Worm (Caenorhabditis elegans) whole organism, L4/young adult: ENCODE measurements around the gene odr-2.

Source experiments
- W03F9.2 ChIP-seq: fragments of 150-350 bp; optimal IDR thresholded peaks from 2 replicates; lab custom pipeline; 2014; ENCODE audit warnings: missing biosample characterization, missing genetic modification characterization
- dao-5 ChIP-seq: sonication (generic microtip); optimal IDR thresholded peaks from 2 replicates; lab custom pipeline; 2016; ENCODE audit warnings: missing genotype, missing genetic modification characterization, moderate library complexity, missing compliant biosample characterization
- him-1 ChIP-seq: sonication (generic microtip); optimal IDR thresholded peaks from 2 replicates; lab custom pipeline; 2016; ENCODE audit warnings: missing genotype, missing genetic modification reagents, missing genetic modification characterization, missing compliant biosample characterization

odr-2 gene

ce11 chrV:7084612-7085139 is 18.7 kb upstream of the odr-2 start, which contains the start of gene mys-1:
mys-1 (minus strand) TSS chrV:7084662.
- TF ChIP-seq him-1 (tag; lab: Kevin White, UChicago) = peak; percentile 0
- TF ChIP-seq dao-5 = no peak
- peak; percentile 55 for TF ChIP-seq W03F9.2 (tag; lab: Kevin White, UChicago)

- TF ChIP-seq W03F9.2 (tag; lab: Kevin White, UChicago) = no peak
- TF ChIP-seq him-1 (tag; lab: Kevin White, UChicago) = no peak
- TF ChIP-seq dao-5 = no peak
Measured at ce11 chrV:7085518-7086104, 17.7 kb upstream of the odr-2 start, which contains the start of gene VC5.2. VC5.2 (plus strand) TSS chrV:7085956.

- TF ChIP-seq him-1 (tag; lab: Kevin White, UChicago) (no peak), W03F9.2 (tag; lab: Kevin White, UChicago) (no peak), dao-5 (no peak)
Measured at ce11 chrV:7087340-7087739, 16.0 kb upstream of the odr-2 start.

ce11 chrV:7089217-7089616 is 14.1 kb upstream of the odr-2 start:
- TF ChIP-seq W03F9.2 (tag; lab: Kevin White, UChicago) = peak; percentile 7
- TF ChIP-seq dao-5 = no peak

- TF ChIP-seq dao-5 = no peak
Measured at ce11 chrV:7091287-7091686, 12.1 kb upstream of the odr-2 start, which contains the start of gene nhr-286. nhr-286 (minus strand) TSS chrV:7091610.

- peak; percentile 42 for TF ChIP-seq W03F9.2 (tag; lab: Kevin White, UChicago)
- no peak for TF ChIP-seq him-1 (tag; lab: Kevin White, UChicago)
Measured at ce11 chrV:7093720-7094401, 9.5 kb upstream of the odr-2 start, which contains the start of gene nhr-135. nhr-135 (minus strand) TSS chrV:7093770.

- TF ChIP-seq him-1 (tag; lab: Kevin White, UChicago) = no peak
- no peak for TF ChIP-seq dao-5
- no peak for TF ChIP-seq W03F9.2 (tag; lab: Kevin White, UChicago)
Measured at ce11 chrV:7095254-7095990, 7.9 kb upstream of the odr-2 start.

ce11 chrV:7096129-7096730 is 7.1 kb upstream of the odr-2 start:
- TF ChIP-seq W03F9.2 (tag; lab: Kevin White, UChicago) = no peak

- TF ChIP-seq dao-5 (no peak), W03F9.2 (tag; lab: Kevin White, UChicago) (no peak)
Measured at ce11 chrV:7096811-7097210, 6.5 kb upstream of the odr-2 start.

- no peak for TF ChIP-seq dao-5
- TF ChIP-seq him-1 (tag; lab: Kevin White, UChicago) = peak; percentile 17
Measured at ce11 chrV:7106499-7107152, 3.3 kb downstream of the odr-2 start.

ce11 chrV:7110370-7110769 is 7.0 kb downstream of the odr-2 start:
- no peak for TF ChIP-seq dao-5

- TF ChIP-seq W03F9.2 (tag; lab: Kevin White, UChicago) (no peak), dao-5 (no peak), him-1 (tag; lab: Kevin White, UChicago) (no peak)
Measured at ce11 chrV:7111276-7111675, 7.9 kb downstream of the odr-2 start.

ce11 chrV:7112223-7112622 is 8.9 kb downstream of the odr-2 start:
- TF ChIP-seq dao-5 = no peak
- TF ChIP-seq him-1 (tag; lab: Kevin White, UChicago) = no peak
- TF ChIP-seq W03F9.2 (tag; lab: Kevin White, UChicago) = no peak

- no peak for TF ChIP-seq him-1 (tag; lab: Kevin White, UChicago)
- TF ChIP-seq dao-5 = no peak
- no peak for TF ChIP-seq W03F9.2 (tag; lab: Kevin White, UChicago)
Measured at ce11 chrV:7118796-7119195, 15.4 kb downstream of the odr-2 start, which contains the start of gene srx-33. srx-33 (minus strand) TSS chrV:7118896.
